Worm (Caenorhabditis elegans): Measurements from ENCODE around the gene unc-105.

DNA sequence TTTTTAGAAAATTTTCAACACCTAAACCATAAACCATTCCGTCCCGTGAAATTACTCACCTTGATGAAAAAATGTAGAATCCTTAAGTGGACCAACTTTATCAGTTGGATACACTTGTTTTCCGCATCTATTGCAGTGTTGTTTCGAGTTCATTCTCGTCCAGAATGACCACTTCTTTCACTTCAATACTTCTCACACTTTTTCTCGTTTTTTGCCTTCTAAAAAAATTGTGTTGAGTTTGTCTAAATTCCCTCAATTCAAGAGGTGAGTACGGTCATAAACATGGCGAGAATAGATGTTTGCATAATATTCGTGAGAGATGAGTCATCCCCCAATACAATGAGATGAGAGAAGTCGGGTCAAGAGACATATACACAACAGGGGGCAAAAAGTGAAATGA is 23.7 kb upstream of the unc-105 start, which contains the start of gene ltd-1:
- no peak for TF ChIP-seq flt-1 (GFP tag; IDR thresholded peaks at IDR 0.05)
- no peak for TF ChIP-seq ets-7 (tag; optimal IDR thresholded peaks at IDR 0.05)
